Fruit fly (Drosophila melanogaster): Measurements from ENCODE around the gene SP1029.

Gene SP1029

DNA sequence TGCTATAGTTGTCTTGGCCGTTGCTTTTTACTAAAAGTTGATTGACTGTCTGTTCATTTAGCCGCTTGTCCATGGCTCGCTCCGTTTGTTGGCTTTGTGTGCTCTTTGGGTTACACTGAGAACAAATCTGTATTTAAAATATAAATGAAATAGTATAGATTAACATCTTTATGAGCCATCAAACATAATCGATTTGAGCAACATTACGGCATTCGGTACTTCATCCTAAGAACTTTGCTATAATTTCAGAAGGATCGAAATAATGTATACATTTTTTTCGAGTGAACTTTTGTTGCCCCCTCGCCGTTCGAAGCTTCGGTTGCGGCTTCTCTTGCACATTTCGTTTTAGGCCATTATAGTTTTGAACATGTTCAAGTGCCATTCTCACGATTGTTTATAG is 42.3 kb downstream of the SP1029 start (continued):
- TF ChIP-seq CG8944 (GFP tag; optimal IDR thresholded peaks at IDR 0.05) (no peak), Hmr (GFP tag; optimal IDR thresholded peaks at IDR 0.05) (peak; percentile 42), ara (GFP tag; IDR thresholded peaks at IDR 0.05) (peak; percentile 51; the same call in 1 of the 2 replicates), dan (GFP tag; IDR thresholded peaks at IDR 0.05) (no peak), chif (GFP tag; optimal IDR thresholded peaks at IDR 0.05) (peak; percentile 31 to 40), CG8290 (GFP tag; optimal IDR thresholded peaks at IDR 0.05) (no peak), CG8290 (tag; optimal IDR thresholded peaks at IDR 0.05) (peak in 1 of 2 experiments; percentile 40), CG32767 (GFP tag; IDR thresholded peaks at IDR 0.05) (0 out of 2 replicates have a peak, but pooled peaks have one; percentile 40), Spps (tag; optimal IDR thresholded peaks at IDR 0.05) (peak; percentile 61), grau (tag; optimal IDR thresholded peaks at IDR 0.05) (peak; percentile 70), PHDP (tag; optimal IDR thresholded peaks at IDR 0.05) (peak; percentile 77), CG4282 (GFP tag; optimal IDR thresholded peaks at IDR 0.05) (no peak), Ssrp (tag; optimal IDR thresholded peaks at IDR 0.05) (peak; percentile 65), fd102C (GFP tag; optimal IDR thresholded peaks at IDR 0.05) (no peak), CG15514 (GFP tag; optimal IDR thresholded peaks at IDR 0.05) (peak; percentile 13), CG30020 (tag; optimal IDR thresholded peaks at IDR 0.05) (peak; percentile 15), Fer1 (GFP tag; optimal IDR thresholded peaks at IDR 0.05) (peak; percentile 60), oc (tag; optimal IDR thresholded peaks at IDR 0.05) (peak; percentile 82), caup (GFP tag; optimal IDR thresholded peaks at IDR 0.05; ENCODE audit: severe bottlenecking) (peak; percentile 32), sisA (GFP tag; IDR thresholded peaks at IDR 0.05) (peak; percentile 56), CG9727 (GFP tag; optimal IDR thresholded peaks at IDR 0.05) (peak; percentile 30), emc (GFP tag; optimal IDR thresholded peaks at IDR 0.05) (no peak), gro (GFP tag; optimal IDR thresholded peaks at IDR 0.05) (no peak), Bdp1 (GFP tag; optimal IDR thresholded peaks at IDR 0.05) (peak; percentile 29), Scr (GFP tag; IDR thresholded peaks at IDR 0.05; ENCODE audit: partially characterized antibody) (no peak), sr (GFP tag; IDR thresholded peaks at IDR 0.05) (peak; percentile 23; the same call in 1 of the 3 replicates), CG11093 (GFP tag; IDR thresholded peaks at IDR 0.05) (no peak), CG12391 (tag; optimal IDR thresholded peaks at IDR 0.05) (peak; percentile 77), CG11456 (GFP tag; IDR thresholded peaks at IDR 0.05) (peak; percentile 60; the same call in 1 of the 3 replicates), ERR (GFP tag; optimal IDR thresholded peaks at IDR 0.05) (no peak), Dref (GFP tag; IDR thresholded peaks at IDR 0.05) (no peak), Tbp (GFP tag; optimal IDR thresholded peaks at IDR 0.05) (no peak), NC2α (GFP tag; optimal IDR thresholded peaks at IDR 0.05) (no peak), CG18011 (GFP tag; optimal IDR thresholded peaks at IDR 0.05) (peak; percentile 15), nau (GFP tag; optimal IDR thresholded peaks at IDR 0.05) (peak; percentile 53), sna (GFP tag; IDR thresholded peaks at IDR 0.05; ENCODE audit: partially characterized antibody) (no peak), CG10209 (GFP tag; optimal IDR thresholded peaks at IDR 0.05) (peak; percentile 70), CG10565 (GFP tag; optimal IDR thresholded peaks at IDR 0.05) (no peak), CG4328 (GFP tag; optimal IDR thresholded peaks at IDR 0.05) (no peak), CG4707 (GFP tag; optimal IDR thresholded peaks at IDR 0.05) (peak; percentile 71), CG6175 (GFP tag; IDR thresholded peaks at IDR 0.05) (no peak; the same call in 2 of the 3 replicates), CG11723 (GFP tag; optimal IDR thresholded peaks at IDR 0.05) (peak; percentile 49), esg (GFP tag; conservative IDR thresholded peaks at IDR 0.05) (peak; percentile 66), CG31224 (GFP tag; IDR thresholded peaks at IDR 0.05) (no peak), Hmx (GFP tag; optimal IDR thresholded peaks at IDR 0.05) (no peak), pho (GFP tag; optimal IDR thresholded peaks at IDR 0.05) (no peak), Opbp (GFP tag; IDR thresholded peaks at IDR 0.05; ENCODE audit: partially characterized antibody) (no peak), CG17186 (GFP tag; optimal IDR thresholded peaks at IDR 0.05) (no peak), fd96Cb (tag; optimal IDR thresholded peaks at IDR 0.05) (peak; percentile 82), D19B (GFP tag; optimal IDR thresholded peaks at IDR 0.05) (no peak), CG32772 (GFP tag; IDR thresholded peaks at IDR 0.05) (peak; percentile 62; the same call in 1 of the 2 replicates)
